Worm (Caenorhabditis elegans) whole organism, L1 larva: ENCODE measurements around the gene cri-2.

ENCODE experiments used
- C04F5.9 ChIP-seq: sonication (generic microtip); optimal IDR thresholded peaks from 2 replicates; lab custom pipeline; 2016; ENCODE audit warnings: missing genetic modification characterization, missing compliant biosample characterization
- C34B4.2 ChIP-seq: sonication (generic microtip); optimal IDR thresholded peaks from 2 replicates; lab custom pipeline; 2017; ENCODE audit warnings: mild to moderate bottlenecking, missing genetic modification characterization, missing compliant biosample characterization
- F16B12.6 ChIP-seq: fragments of 150-350 bp; optimal IDR thresholded peaks from 2 replicates; lab custom pipeline; 2014; ENCODE audit warnings: missing biosample characterization, missing genetic modification characterization
- aha-1 ChIP-seq: fragments of 150-350 bp; optimal IDR thresholded peaks from 2 replicates; lab custom pipeline; 2014; ENCODE audit warnings: missing biosample characterization, missing genetic modification characterization
- aly-2 ChIP-seq: fragments of 150-350 bp; optimal IDR thresholded peaks from 2 replicates; lab custom pipeline; 2014; ENCODE audit warnings: missing biosample characterization, missing genetic modification characterization
- ama-1 ChIP-seq: fragments of 150-350 bp; optimal IDR thresholded peaks from 2 replicates; lab custom pipeline; 2014
- ceh-63 ChIP-seq: fragments of 200-800 bp; sonication (Bioruptor generic); optimal IDR thresholded peaks from 2 replicates; lab custom pipeline; 2018; ENCODE audit warnings: mild to moderate bottlenecking, missing genetic modification characterization, missing compliant biosample characterization
- ceh-8 ChIP-seq: fragments of 200-800 bp; sonication (Bioruptor generic); optimal IDR thresholded peaks from 2 replicates; lab custom pipeline; 2018; ENCODE audit warnings: mild to moderate bottlenecking, missing genetic modification characterization, moderate library complexity, missing compliant biosample characterization
- ceh-82 ChIP-seq, 3 experiments: fragments of 150-350 bp in 1 of 3; sonication (generic microtip) in 2 of 3; optimal IDR thresholded peaks; 2 replicates each; lab custom pipeline; 2014 to 2017; ENCODE audit warnings: missing biosample characterization in 3 of 3, missing genetic modification characterization in 3 of 3
- ceh-88 ChIP-seq: fragments of 200-800 bp; sonication (Bioruptor generic); IDR thresholded peaks from 2 replicates; pipeline ENCODE4 v1.3.6; 2022; ENCODE audit warnings: missing genetic modification characterization, missing compliant biosample characterization
- ceh-90 ChIP-seq: sonication (generic microtip); optimal IDR thresholded peaks from 2 replicates; lab custom pipeline; 2016; ENCODE audit warnings: missing genetic modification characterization, missing compliant biosample characterization
- dsc-1 ChIP-seq: sonication (generic microtip); optimal IDR thresholded peaks from 2 replicates; lab custom pipeline; 2016; ENCODE audit warnings: mild to moderate bottlenecking, missing genetic modification characterization, missing compliant biosample characterization
- efl-1 ChIP-seq, 4 experiments: fragments of 150-350 bp; optimal IDR thresholded peaks in 3 of 4; peaks in 1 of 4; 1 replicate in 1 of 4; 2 replicates in 3 of 4; lab custom pipeline; 2014; ENCODE audit warnings: missing biosample characterization in 2 of 4, missing genetic modification characterization in 2 of 4, missing genetic modification reagents in 2 of 4
- efl-3 ChIP-seq: fragments of 200-800 bp; sonication (Bioruptor generic); optimal IDR thresholded peaks from 2 replicates; lab custom pipeline; 2018; ENCODE audit warnings: mild to moderate bottlenecking, missing genetic modification characterization, missing compliant biosample characterization
- egl-27 ChIP-seq, 2 experiments: fragments of 150-350 bp in 1 of 2; sonication (generic microtip); optimal IDR thresholded peaks; 3 replicates each; lab custom pipeline; 2017 to 2018; ENCODE audit warnings: missing biosample characterization in 2 of 2, missing genetic modification characterization in 2 of 2, missing genetic modification reagents in 2 of 2
- ets-5 ChIP-seq: fragments of 200-800 bp; sonication (Bioruptor generic); IDR thresholded peaks from 2 replicates; pipeline ENCODE4 v1.3.6; 2022; ENCODE audit warnings: missing genetic modification characterization, missing compliant biosample characterization
- fkh-8 ChIP-seq: sonication (generic microtip); optimal IDR thresholded peaks from 2 replicates; lab custom pipeline; 2016; ENCODE audit warnings: mild to moderate bottlenecking, missing genetic modification characterization, missing compliant biosample characterization
- fos-1 ChIP-seq: fragments of 150-350 bp; optimal IDR thresholded peaks from 2 replicates; lab custom pipeline; 2014; ENCODE audit warnings: missing biosample characterization, missing genetic modification characterization
- grh-1 ChIP-seq: fragments of 200-800 bp; sonication (Bioruptor generic); IDR thresholded peaks from 2 replicates; pipeline ENCODE4 v1.3.6; 2022; ENCODE audit warnings: missing genetic modification reagents, missing genetic modification characterization, missing compliant biosample characterization
- hlh-17 ChIP-seq: fragments of 200-800 bp; sonication (Bioruptor generic); optimal IDR thresholded peaks from 2 replicates; lab custom pipeline; 2018; ENCODE audit warnings: missing genetic modification characterization, mild to moderate bottlenecking, missing compliant biosample characterization, moderate library complexity, borderline replicate concordance
- hpl-2 ChIP-seq: fragments of 150-350 bp; optimal IDR thresholded peaks from 2 replicates; lab custom pipeline; 2014; ENCODE audit warnings: missing biosample characterization, missing genetic modification reagents, missing genetic modification characterization
- jun-1 ChIP-seq: fragments of 150-350 bp; optimal IDR thresholded peaks from 2 replicates; lab custom pipeline; 2014; ENCODE audit warnings: missing biosample characterization, missing genetic modification reagents, missing genetic modification characterization
- lin-13 ChIP-seq: fragments of 150-350 bp; optimal IDR thresholded peaks from 2 replicates; lab custom pipeline; 2014; ENCODE audit warnings: missing biosample characterization, missing genetic modification reagents, missing genetic modification characterization
- lin-15B ChIP-seq: fragments of 150-350 bp; sonication (generic microtip); optimal IDR thresholded peaks from 3 replicates; lab custom pipeline; 2014; ENCODE audit warnings: missing biosample characterization, missing genetic modification characterization
- lin-35 ChIP-seq, 2 experiments: fragments of 150-350 bp; optimal IDR thresholded peaks; 2 replicates each; lab custom pipeline; 2014; ENCODE audit warnings: missing biosample characterization in 2 of 2, missing genetic modification characterization in 2 of 2, missing genetic modification reagents in 2 of 2
- lsy-2 ChIP-seq, 2 experiments: fragments of 150-350 bp; optimal IDR thresholded peaks; 2 replicates each; lab custom pipeline; 2014; ENCODE audit warnings: missing biosample characterization in 2 of 2, missing genetic modification characterization in 2 of 2
- mef-2 ChIP-seq: fragments of 150-350 bp; optimal IDR thresholded peaks from 2 replicates; lab custom pipeline; 2014; ENCODE audit warnings: missing biosample characterization, missing genetic modification characterization
- mep-1 ChIP-seq: fragments of 150-350 bp; optimal IDR thresholded peaks from 2 replicates; lab custom pipeline; 2014; ENCODE audit warnings: missing biosample characterization, missing genetic modification characterization
- nhr-11 ChIP-seq: fragments of 150-350 bp; optimal IDR thresholded peaks from 2 replicates; lab custom pipeline; 2014; ENCODE audit warnings: missing biosample characterization, missing genetic modification characterization
- nhr-19 ChIP-seq: fragments of 200-800 bp; sonication (Bioruptor generic); conservative IDR thresholded peaks from 2 replicates; pipeline ENCODE4 v1.3.6; 2022; ENCODE audit warnings: missing genetic modification characterization, missing compliant biosample characterization
- nhr-20 ChIP-seq: sonication (generic microtip); optimal IDR thresholded peaks from 2 replicates; lab custom pipeline; 2016; ENCODE audit warnings: mild to moderate bottlenecking, missing genetic modification characterization, missing compliant biosample characterization
- nhr-71 ChIP-seq: sonication (generic microtip); optimal IDR thresholded peaks from 2 replicates; lab custom pipeline; 2016; ENCODE audit warnings: mild to moderate bottlenecking, missing genetic modification characterization, moderate library complexity, missing compliant biosample characterization
- nhr-76 ChIP-seq: sonication (generic microtip); optimal IDR thresholded peaks from 2 replicates; lab custom pipeline; 2017; ENCODE audit warnings: missing biosample characterization, missing genetic modification characterization
- nhr-77 ChIP-seq: fragments of 150-350 bp; optimal IDR thresholded peaks from 2 replicates; lab custom pipeline; 2014; ENCODE audit warnings: missing biosample characterization, missing genetic modification characterization
- nhr-85 ChIP-seq: sonication (generic microtip); peaks from one replicate; lab custom pipeline; 2016; ENCODE audit warnings: missing genetic modification characterization, inconsistent platforms, missing compliant biosample characterization
- nhr-90 ChIP-seq: sonication (generic microtip); optimal IDR thresholded peaks from 2 replicates; lab custom pipeline; 2016; ENCODE audit warnings: mild to moderate bottlenecking, missing genetic modification characterization, missing compliant biosample characterization; ENCODE audit not compliant: poor library complexity
- pag-3 ChIP-seq: sonication (generic microtip); optimal IDR thresholded peaks from 2 replicates; lab custom pipeline; 2017; ENCODE audit warnings: missing genetic modification characterization, mild to moderate bottlenecking, missing compliant biosample characterization, antibody characterized with exemption, borderline replicate concordance; ENCODE audit not compliant: insufficient read depth
- pax-3 ChIP-seq: fragments of 200-800 bp; sonication (Bioruptor generic); optimal IDR thresholded peaks from 2 replicates; lab custom pipeline; 2018; ENCODE audit warnings: mild to moderate bottlenecking, missing genetic modification characterization, moderate library complexity, missing compliant biosample characterization
- rnt-1 ChIP-seq: sonication (generic microtip); optimal IDR thresholded peaks from 2 replicates; lab custom pipeline; 2016; ENCODE audit warnings: mild to moderate bottlenecking, missing genetic modification characterization, moderate library complexity, missing compliant biosample characterization
- snpc-4 ChIP-seq: fragments of 150-350 bp; optimal IDR thresholded peaks from 2 replicates; lab custom pipeline; 2014; ENCODE audit warnings: missing biosample characterization, missing genetic modification characterization
- sox-4 ChIP-seq: sonication (generic microtip); optimal IDR thresholded peaks from 2 replicates; lab custom pipeline; 2016; ENCODE audit warnings: missing genetic modification characterization, missing compliant biosample characterization
- sptf-1 ChIP-seq: fragments of 150-350 bp; optimal IDR thresholded peaks from 2 replicates; lab custom pipeline; 2014; ENCODE audit warnings: missing biosample characterization, missing genetic modification characterization
- sup-37 ChIP-seq: fragments of 200-800 bp; sonication (Bioruptor generic); optimal IDR thresholded peaks from 2 replicates; lab custom pipeline; 2018; ENCODE audit warnings: mild to moderate bottlenecking, missing genetic modification characterization, missing compliant biosample characterization
- swsn-7 ChIP-seq: sonication (generic microtip); optimal IDR thresholded peaks from 2 replicates; lab custom pipeline; 2016; ENCODE audit warnings: missing genetic modification characterization, missing compliant biosample characterization
- tbx-2 ChIP-seq: sonication (generic microtip); optimal IDR thresholded peaks from 2 replicates; lab custom pipeline; 2016; ENCODE audit warnings: missing genetic modification characterization, missing compliant biosample characterization
- tlp-1 ChIP-seq: fragments of 150-350 bp; optimal IDR thresholded peaks from 2 replicates; lab custom pipeline; 2014; ENCODE audit warnings: missing biosample characterization, missing genetic modification characterization
- unc-130 ChIP-seq: fragments of 150-350 bp; optimal IDR thresholded peaks from 2 replicates; lab custom pipeline; 2017; ENCODE audit warnings: missing biosample characterization, missing genetic modification characterization, inconsistent platforms
- unc-62 ChIP-seq: fragments of 150-350 bp; optimal IDR thresholded peaks from 2 replicates; lab custom pipeline; 2014; ENCODE audit warnings: missing biosample characterization, missing genetic modification reagents, missing genetic modification characterization
- vab-15 ChIP-seq: sonication (generic microtip); optimal IDR thresholded peaks from 2 replicates; lab custom pipeline; 2017; ENCODE audit warnings: missing genotype, mild to moderate bottlenecking, missing genetic modification characterization, missing compliant biosample characterization
- ztf-11 ChIP-seq, 2 experiments: sonication (generic microtip); optimal IDR thresholded peaks; 2 replicates each; lab custom pipeline; 2016 to 2017; ENCODE audit warnings: missing genetic modification characterization in 2 of 2, missing biosample characterization in 1 of 2, missing compliant biosample characterization in 1 of 2
- ztf-4 ChIP-seq: fragments of 150-350 bp; optimal IDR thresholded peaks from 2 replicates; lab custom pipeline; 2014; ENCODE audit warnings: missing biosample characterization, missing genetic modification characterization

The cri-2 gene

DNA sequence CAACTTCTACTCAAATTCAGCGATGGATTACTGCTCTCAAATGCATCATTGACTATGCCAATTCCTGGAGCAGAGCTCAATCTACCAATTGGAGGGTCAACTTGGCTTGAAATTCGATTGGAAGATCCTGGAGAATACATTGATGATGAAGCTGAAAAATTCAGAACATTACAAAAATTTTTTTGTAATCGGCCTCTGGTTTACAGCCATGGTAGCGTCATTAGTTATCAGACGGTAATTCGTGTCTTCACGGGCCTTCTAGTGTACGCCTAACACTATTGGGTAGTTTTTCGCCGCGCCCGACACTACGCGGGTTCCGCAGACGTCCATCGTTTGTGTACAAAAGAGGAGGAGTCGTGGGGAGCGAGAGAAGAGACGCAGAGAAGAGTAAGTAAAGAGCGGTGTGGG lies 27.1 kb downstream of the cri-2 start (continued):
- TF ChIP-seq C04F5.9 (tag; lab: Kevin White, UChicago) (peak; percentile 30), ets-5 (GFP tag; lab: Robert Waterston, UW) (no peak), jun-1 (tag; lab: Kevin White, UChicago) (peak; percentile 73), hlh-17 (GFP tag; lab: Kevin White, UChicago) (no peak), mep-1 (tag; lab: Kevin White, UChicago) (peak; percentile 79), sox-4 (no peak), grh-1 (GFP tag; lab: Robert Waterston, UW) (peak; percentile 86), fkh-8 (tag; lab: Kevin White, UChicago) (peak; percentile 53), dsc-1 (tag; lab: Kevin White, UChicago) (peak; percentile 89), lin-35 (GFP tag; optimal IDR thresholded peaks at IDR 0.05; lab: Kevin White, UChicago) (peak; percentile 53 to 69), unc-62 (no peak), nhr-85 (tag; lab: Kevin White, UChicago) (peak; percentile 91), ztf-11 (tag; optimal IDR thresholded peaks at IDR 0.05; lab: Kevin White, UChicago) (peak in 1 of 2 experiments; percentile 63), nhr-77 (peak; percentile 84), egl-27 (tag; optimal IDR thresholded peaks at IDR 0.05; lab: Kevin White, UChicago) (no peak), unc-130 (tag; lab: Kevin White, UChicago) (peak; percentile 14), tlp-1 (tag; lab: Kevin White, UChicago) (no peak), nhr-90 (tag; lab: Kevin White, UChicago) (peak; percentile 95), pax-3 (tag; lab: Kevin White, UChicago) (peak; percentile 53), pag-3 (tag; lab: Kevin White, UChicago) (no peak), ceh-90 (tag; lab: Kevin White, UChicago) (no peak), lin-13 (peak; percentile 71), C34B4.2 (no peak), lin-15B (peak; percentile 42), hpl-2 (GFP tag; lab: Kevin White, UChicago) (peak; percentile 36), nhr-76 (tag; lab: Kevin White, UChicago) (no peak), ceh-63 (no peak), nhr-71 (peak; percentile 94), aha-1 (tag; lab: Kevin White, UChicago) (no peak), tbx-2 (tag; lab: Kevin White, UChicago) (peak; percentile 84), swsn-7 (tag; lab: Kevin White, UChicago) (peak; percentile 95)

DNA sequence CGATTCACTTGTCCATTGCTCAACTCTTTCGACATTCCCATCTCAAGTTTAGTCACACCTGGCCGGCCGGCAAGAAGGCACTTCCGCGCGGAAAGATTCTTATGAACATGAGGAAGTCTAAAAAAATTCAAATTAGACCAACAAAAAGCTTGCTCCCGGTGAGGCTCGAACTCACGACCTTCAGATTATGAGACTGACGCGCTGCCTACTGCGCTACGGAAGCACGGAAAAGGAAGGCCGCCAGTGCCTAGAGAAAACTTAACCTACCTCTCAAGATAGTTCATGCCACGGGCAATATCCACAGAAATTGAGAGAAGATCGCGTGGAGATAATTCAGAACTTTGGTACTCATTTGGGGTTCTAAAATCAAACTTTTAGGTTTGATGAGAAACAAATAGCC lies 28.4 kb downstream of the cri-2 start:
- no peak for TF ChIP-seq lin-13
- TF ChIP-seq lsy-2 (tag; optimal IDR thresholded peaks at IDR 0.05; lab: Kevin White, UChicago) = peak in 1 of 2 experiments; percentile 11
- peak; percentile 33 for TF ChIP-seq rnt-1 (tag; lab: Kevin White, UChicago)
- no peak for TF ChIP-seq unc-62
- TF ChIP-seq fos-1 (tag; lab: Kevin White, UChicago) = no peak
- TF ChIP-seq nhr-90 (tag; lab: Kevin White, UChicago) = no peak
- no peak for TF ChIP-seq efl-3 (GFP tag; lab: Kevin White, UChicago)
- no peak for TF ChIP-seq ets-5 (GFP tag; lab: Robert Waterston, UW)
- no peak for TF ChIP-seq ceh-88 (GFP tag; lab: Robert Waterston, UW)
- no peak for TF ChIP-seq nhr-11
- TF ChIP-seq nhr-85 (tag; lab: Kevin White, UChicago) = no peak
- TF ChIP-seq vab-15 (tag; lab: Kevin White, UChicago) = no peak
- no peak for TF ChIP-seq tlp-1 (tag; lab: Kevin White, UChicago)
- no peak for TF ChIP-seq egl-27 (tag; optimal IDR thresholded peaks at IDR 0.05; lab: Kevin White, UChicago)
- TF ChIP-seq sptf-1 (tag; lab: Kevin White, UChicago) = no peak
- peak; percentile 73 for TF ChIP-seq snpc-4 (tag; lab: Kevin White, UChicago)
- TF ChIP-seq ceh-8 (GFP tag; lab: Kevin White, UChicago) = no peak
- TF ChIP-seq F16B12.6 = no peak
- no peak for TF ChIP-seq ama-1
- peak; percentile 23 for TF ChIP-seq nhr-19 (GFP tag; lab: Robert Waterston, UW)
- no peak for TF ChIP-seq ztf-4 (tag; lab: Kevin White, UChicago)
- TF ChIP-seq efl-1 (optimal IDR thresholded peaks at IDR 0.05; lab: Kevin White, UChicago) = peak in 1 of 2 experiments; percentile 24
- TF ChIP-seq efl-1 (GFP tag; optimal IDR thresholded peaks at IDR 0.05 in 1 of 2; lab: Kevin White, UChicago) = peak in 1 of 2 experiments; percentile 60
- no peak for TF ChIP-seq aha-1 (tag; lab: Kevin White, UChicago)
- no peak for TF ChIP-seq mef-2 (tag; lab: Kevin White, UChicago)
- TF ChIP-seq ceh-82 (tag; optimal IDR thresholded peaks at IDR 0.05; lab: Kevin White, UChicago) = no peak
- no peak for TF ChIP-seq sup-37 (GFP tag; lab: Kevin White, UChicago)
- no peak for TF ChIP-seq sox-4
- TF ChIP-seq nhr-20 (tag; lab: Kevin White, UChicago) = no peak
- peak in 1 of 2 experiments; percentile 12 for TF ChIP-seq lin-35 (GFP tag; optimal IDR thresholded peaks at IDR 0.05; lab: Kevin White, UChicago)
- no peak for TF ChIP-seq aly-2 (tag; lab: Kevin White, UChicago)
- TF ChIP-seq swsn-7 (tag; lab: Kevin White, UChicago) = no peak
- TF ChIP-seq nhr-71 = peak; percentile 18
